Worm (Caenorhabditis elegans): ENCODE data around the gene F40G9.19.

- TF ChIP-seq hlh-6 (tag; optimal IDR thresholded peaks at IDR 0.05): no peak
- no peak for TF ChIP-seq nhr-11 (tag; optimal IDR thresholded peaks at IDR 0.05)
- no peak for TF ChIP-seq zip-5 (tag; optimal IDR thresholded peaks at IDR 0.05)
- TF ChIP-seq ttx-3 (tag; optimal IDR thresholded peaks at IDR 0.05): no peak
- no peak for TF ChIP-seq pqm-1 (tag; optimal IDR thresholded peaks at IDR 0.05)
- no peak for TF ChIP-seq hlh-30 (tag; optimal IDR thresholded peaks at IDR 0.05; ENCODE audit: insufficient read depth)
- no peak for TF ChIP-seq ama-1 (optimal IDR thresholded peaks at IDR 0.05)
- no peak for TF ChIP-seq nfya-1 (tag; optimal IDR thresholded peaks at IDR 0.05)
- TF ChIP-seq T23F11.4 (GFP tag; optimal IDR thresholded peaks at IDR 0.05): no peak
- TF ChIP-seq fkh-10 (GFP tag; optimal IDR thresholded peaks at IDR 0.05): no peak
- no peak for TF ChIP-seq pha-4 (tag; optimal IDR thresholded peaks at IDR 0.05)
- TF ChIP-seq ceh-45 (GFP tag; IDR thresholded peaks at IDR 0.05): no peak
- no peak for TF ChIP-seq tbx-7 (tag; optimal IDR thresholded peaks at IDR 0.05)
Measured at ce11 chrIII:175733-176132, 2.1 kb downstream of the F40G9.19 start, which contains the start of gene clec-148.
